Worm (Caenorhabditis elegans): ENCODE results near the gene lec-6.

Gene lec-6

ce11 chrIII:605415-606054 is 5.4 kb upstream of the lec-6 start, which contains the start of the genes Y55B1AR.4 and ttr-7:
Gene Y55B1AR.4, minus strand, starts transcription at chrIII:605515.
Gene ttr-7, plus strand, starts transcription at chrIII:606004.
- TF ChIP-seq F13H6.1 (tag; optimal IDR thresholded peaks at IDR 0.05) (no peak), elt-2 (tag; optimal IDR thresholded peaks at IDR 0.05) (no peak), lin-11 (tag; optimal IDR thresholded peaks at IDR 0.05) (no peak), nhr-232 (tag; optimal IDR thresholded peaks at IDR 0.05) (no peak), che-1 (tag; optimal IDR thresholded peaks at IDR 0.05) (no peak), unc-42 (tag; optimal IDR thresholded peaks at IDR 0.05) (no peak), elt-4 (tag; optimal IDR thresholded peaks at IDR 0.05) (no peak), hlh-8 (tag; optimal IDR thresholded peaks at IDR 0.05) (no peak), dmd-4 (tag; optimal IDR thresholded peaks at IDR 0.05; ENCODE audit: borderline replicate concordance) (no peak), ceh-30 (tag; optimal IDR thresholded peaks at IDR 0.05) (no peak), hlh-13 (GFP tag; optimal IDR thresholded peaks at IDR 0.05) (no peak)

ce11 chrIII:599279-599678 is 887 bp downstream of the lec-6 start:
- TF ChIP-seq ceh-24 (tag; optimal IDR thresholded peaks at IDR 0.05) (no peak), ceh-45 (GFP tag; IDR thresholded peaks at IDR 0.05) (no peak), F13H6.1 (tag; optimal IDR thresholded peaks at IDR 0.05) (no peak), ref-2 (tag; optimal IDR thresholded peaks at IDR 0.05) (no peak), ceh-34 (tag; optimal IDR thresholded peaks at IDR 0.05) (no peak)

- TF ChIP-seq tbx-7 (tag; optimal IDR thresholded peaks at IDR 0.05) (no peak), fax-1 (tag; optimal IDR thresholded peaks at IDR 0.05) (no peak)
Observed at ce11 chrIII:598687-599086, 1.5 kb downstream of the lec-6 start, which contains the start of gene Y55B1AR.2. Gene Y55B1AR.2, minus strand, starts transcription at chrIII:598787.

- TF ChIP-seq hlh-30 (tag; optimal IDR thresholded peaks at IDR 0.05; ENCODE audit: insufficient read depth): peak; percentile 42
- peak; percentile 40 for TF ChIP-seq ref-2 (tag; optimal IDR thresholded peaks at IDR 0.05)
- TF ChIP-seq ceh-18 (tag; optimal IDR thresholded peaks at IDR 0.05): peak; percentile 60
- peak; percentile 22 for TF ChIP-seq eyg-1 (tag; optimal IDR thresholded peaks at IDR 0.05)
- peak; percentile 63 for TF ChIP-seq nfya-1 (tag; optimal IDR thresholded peaks at IDR 0.05)
- TF ChIP-seq ceh-34 (tag; optimal IDR thresholded peaks at IDR 0.05): peak; percentile 50
- peak; percentile 32 for TF ChIP-seq rnt-1 (tag; optimal IDR thresholded peaks at IDR 0.05)
- TF ChIP-seq ama-1 (optimal IDR thresholded peaks at IDR 0.05): no peak
- TF ChIP-seq hlh-6 (tag; optimal IDR thresholded peaks at IDR 0.05): no peak
- peak; percentile 60 for TF ChIP-seq tbx-2 (tag; optimal IDR thresholded peaks at IDR 0.05)
- peak; percentile 96 for TF ChIP-seq unc-42 (tag; optimal IDR thresholded peaks at IDR 0.05)
- peak; percentile 59 for TF ChIP-seq ceh-31 (tag; optimal IDR thresholded peaks at IDR 0.05)
- TF ChIP-seq unc-86 (tag; optimal IDR thresholded peaks at IDR 0.05): no peak
- no peak for TF ChIP-seq sox-2 (GFP tag; IDR thresholded peaks at IDR 0.05)
- TF ChIP-seq ceh-2 (tag; optimal IDR thresholded peaks at IDR 0.05): no peak
- TF ChIP-seq ets-4 (tag; optimal IDR thresholded peaks at IDR 0.05): peak; percentile 18
- TF ChIP-seq ceh-48 (tag; optimal IDR thresholded peaks at IDR 0.05): peak; percentile 78
Observed at ce11 chrIII:598168-598567, 2.0 kb downstream of the lec-6 start.

- no peak for TF ChIP-seq ceh-22 (tag; optimal IDR thresholded peaks at IDR 0.05)
- no peak for TF ChIP-seq pat-9 (tag; optimal IDR thresholded peaks at IDR 0.05)
- no peak for TF ChIP-seq sdc-2 (tag; optimal IDR thresholded peaks at IDR 0.05)
- TF ChIP-seq ref-2 (tag; optimal IDR thresholded peaks at IDR 0.05): no peak
- no peak for TF ChIP-seq F13H6.1 (tag; optimal IDR thresholded peaks at IDR 0.05)
- no peak for TF ChIP-seq ahr-1 (tag; optimal IDR thresholded peaks at IDR 0.05)
- TF ChIP-seq Y22D7AL.16 (tag; optimal IDR thresholded peaks at IDR 0.05): no peak
Observed at ce11 chrIII:595449-595848, 4.7 kb downstream of the lec-6 start.
